Fruit fly (Drosophila melanogaster): Measurements from ENCODE around the gene TTLL1B.

The TTLL1B gene

DNA sequence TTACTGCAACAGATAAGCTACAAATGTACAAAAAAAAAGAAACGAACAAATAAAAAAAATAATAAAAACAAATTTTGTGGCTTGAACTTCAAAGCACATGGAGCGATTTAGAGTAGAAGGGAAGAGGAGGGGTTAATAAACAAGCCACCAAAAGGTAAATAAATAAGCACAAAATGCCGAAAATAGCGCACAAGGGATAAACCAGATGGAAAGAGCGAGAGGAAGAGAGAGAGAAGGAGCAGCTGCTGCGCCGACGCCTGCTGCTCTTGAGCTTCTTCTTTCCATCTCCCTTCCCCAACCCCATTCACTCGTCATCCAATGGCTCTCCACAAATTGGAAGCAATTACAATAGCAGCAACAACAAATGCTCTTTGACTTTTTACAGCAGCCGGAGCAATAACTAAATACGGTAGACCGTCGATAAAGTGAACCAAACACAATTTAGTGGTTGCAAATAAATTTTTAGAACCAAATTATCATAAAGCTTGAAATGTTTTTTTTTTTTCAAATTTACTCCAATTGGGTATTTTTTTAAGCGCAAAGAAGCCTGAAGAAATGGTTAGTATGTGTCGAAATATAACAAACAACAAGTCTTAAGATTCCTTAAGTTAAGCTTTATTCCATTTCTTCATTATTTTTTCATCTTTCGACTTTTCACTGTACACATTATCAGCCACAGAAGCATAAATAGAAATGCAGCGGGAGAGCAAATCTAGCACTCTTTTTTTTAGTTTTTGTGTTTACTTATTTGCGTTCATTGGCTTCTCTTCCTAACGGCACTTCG lies 23.5 kb upstream of the TTLL1B start (continued):
- peak; percentile 86 for TF ChIP-seq Hand (GFP tag; optimal IDR thresholded peaks at IDR 0.05)
- TF ChIP-seq psq (GFP tag; optimal IDR thresholded peaks at IDR 0.05) = peak; percentile 46
- TF ChIP-seq CG31388 (GFP tag; optimal IDR thresholded peaks at IDR 0.05) = peak; percentile 43
- TF ChIP-seq CG10565 (GFP tag; optimal IDR thresholded peaks at IDR 0.05) = peak; percentile 40
- TF ChIP-seq Usf (GFP tag; optimal IDR thresholded peaks at IDR 0.05) = peak; percentile 57
- TF ChIP-seq Dp (GFP tag; optimal IDR thresholded peaks at IDR 0.05) = no peak
- TF ChIP-seq CG30020 (tag; optimal IDR thresholded peaks at IDR 0.05) = peak; percentile 42
- TF ChIP-seq Sin3A (optimal IDR thresholded peaks at IDR 0.05) = no peak
- TF ChIP-seq cwo (GFP tag; optimal IDR thresholded peaks at IDR 0.05) = peak; percentile 84
- TF ChIP-seq ara (GFP tag; IDR thresholded peaks at IDR 0.05) = peak; percentile 72; the same call in 1 of the 2 replicates
- TF ChIP-seq CG13287 (GFP tag; IDR thresholded peaks at IDR 0.05; ENCODE audit: partially characterized antibody) = no peak
- peak; percentile 93 for TF ChIP-seq CG11504 (tag; optimal IDR thresholded peaks at IDR 0.05)
- TF ChIP-seq Hr39 (optimal IDR thresholded peaks at IDR 0.05) = no peak
- peak; percentile 69 for TF ChIP-seq ac (GFP tag; optimal IDR thresholded peaks at IDR 0.05)
- peak; percentile 89 for TF ChIP-seq Meics (GFP tag; optimal IDR thresholded peaks at IDR 0.05)
- TF ChIP-seq PHDP (tag; optimal IDR thresholded peaks at IDR 0.05) = peak; percentile 91
- peak; percentile 71 for TF ChIP-seq CG31224 (GFP tag; IDR thresholded peaks at IDR 0.05)
- peak; percentile 89 for TF ChIP-seq tin (GFP tag; optimal IDR thresholded peaks at IDR 0.05)
- peak; percentile 88 for TF ChIP-seq CG10209 (GFP tag; optimal IDR thresholded peaks at IDR 0.05)
- peak; percentile 84 for TF ChIP-seq pum (GFP tag; optimal IDR thresholded peaks at IDR 0.05)
- peak; percentile 78 for TF ChIP-seq CG9932 (GFP tag; IDR thresholded peaks at IDR 0.05)
- TF ChIP-seq Fer1 (GFP tag; optimal IDR thresholded peaks at IDR 0.05) = peak; percentile 89
- TF ChIP-seq D (optimal IDR thresholded peaks at IDR 0.05) = no peak
- peak; percentile 88 for TF ChIP-seq D (GFP tag; optimal IDR thresholded peaks at IDR 0.05)
- peak; percentile 83 for TF ChIP-seq CG18476 (GFP tag; optimal IDR thresholded peaks at IDR 0.05)
- peak; percentile 81 for TF ChIP-seq ap (GFP tag; IDR thresholded peaks at IDR 0.05)
- TF ChIP-seq usp (GFP tag; optimal IDR thresholded peaks at IDR 0.05) = no peak
- peak; percentile 94 for TF ChIP-seq CG13424 (tag; optimal IDR thresholded peaks at IDR 0.05)
- peak; percentile 26 for TF ChIP-seq CG3407 (GFP tag; optimal IDR thresholded peaks at IDR 0.05)
- peak; percentile 80 for TF ChIP-seq CG32767 (GFP tag; IDR thresholded peaks at IDR 0.05)
- no peak for TF ChIP-seq vnd (GFP tag; IDR thresholded peaks at IDR 0.05; ENCODE audit: partially characterized antibody)
- peak; percentile 76 for TF ChIP-seq Hmr (GFP tag; optimal IDR thresholded peaks at IDR 0.05)
- TF ChIP-seq tup (GFP tag; optimal IDR thresholded peaks at IDR 0.05) = peak; percentile 58
- peak; percentile 70 for TF ChIP-seq ssp (GFP tag; IDR thresholded peaks at IDR 0.05)
- peak; percentile 72 for TF ChIP-seq chm (GFP tag; IDR thresholded peaks at IDR 0.05)
- peak; percentile 77 for TF ChIP-seq CG8290 (GFP tag; optimal IDR thresholded peaks at IDR 0.05)
- peak; percentile 46 to 59 for TF ChIP-seq CG8290 (tag; optimal IDR thresholded peaks at IDR 0.05)
- peak; percentile 79 for TF ChIP-seq Side (GFP tag; optimal IDR thresholded peaks at IDR 0.05)
- no peak for TF ChIP-seq hkb (optimal IDR thresholded peaks at IDR 0.05)
- TF ChIP-seq hkb (GFP tag; IDR thresholded peaks at IDR 0.05) = peak; percentile 86
- no peak for TF ChIP-seq CG7963 (GFP tag; IDR thresholded peaks at IDR 0.05; ENCODE audit: partially characterized antibody)
- TF ChIP-seq CG11398 (GFP tag; optimal IDR thresholded peaks at IDR 0.05) = peak; percentile 76
- TF ChIP-seq scrt (GFP tag; optimal IDR thresholded peaks at IDR 0.05) = peak; percentile 68
- peak; percentile 73 for TF ChIP-seq Bdp1 (GFP tag; optimal IDR thresholded peaks at IDR 0.05)
- peak; percentile 44 for TF ChIP-seq dati (GFP tag; IDR thresholded peaks at IDR 0.05)
- no peak for TF ChIP-seq pfk (GFP tag; optimal IDR thresholded peaks at IDR 0.05)
- no peak for TF ChIP-seq Sry-β (GFP tag; optimal IDR thresholded peaks at IDR 0.05)
- peak; percentile 91 for TF ChIP-seq CG15269 (tag; optimal IDR thresholded peaks at IDR 0.05)
- no peak for TF ChIP-seq Dll (GFP tag; IDR thresholded peaks at IDR 0.05; ENCODE audit: partially characterized antibody)
- peak; percentile 28 for TF ChIP-seq p53 (GFP tag; optimal IDR thresholded peaks at IDR 0.05)

All from whole organism, embryonic.